Fruit fly (Drosophila melanogaster) whole organism, embryonic: ENCODE results near the gene mop.
A peak's percentile ranks its signal among the peaks of the same experiment; 100 is the strongest.

ENCODE experiments used
- Adf1 ChIP-seq: fragments of 200-800 bp; sonication (Bioruptor generic); IDR thresholded peaks from 2 replicates; pipeline ENCODE4 v1.3.6; 2022; ENCODE audit warnings: missing biosample characterization, missing genetic modification characterization
- Awh ChIP-seq: fragments of 200-800 bp; sonication (Bioruptor generic); IDR thresholded peaks from 2 replicates; pipeline ENCODE4, ENCODE4 v1.3.6; 2022; ENCODE audit warnings: missing biosample characterization, missing genetic modification characterization
- CG16813 ChIP-seq: fragments of 200-800 bp; sonication (Bioruptor generic); IDR thresholded peaks from 3 replicates; pipeline ENCODE4 v1.3.6; 2022; ENCODE audit warnings: missing biosample characterization, missing genetic modification characterization; ENCODE audit not compliant: partially characterized antibody
- CG17186 ChIP-seq: fragments of 200-800 bp; sonication (Bioruptor generic); optimal IDR thresholded peaks from 3 replicates; lab custom pipeline; 2017; ENCODE audit warnings: missing biosample characterization, missing genetic modification reagents, missing genetic modification characterization
- CG17361 ChIP-seq: fragments of 200-800 bp; sonication (Bioruptor generic); IDR thresholded peaks from 3 replicates; pipeline ENCODE4 v1.3.6; 2022; ENCODE audit warnings: missing biosample characterization, missing genetic modification characterization
- CG17568 ChIP-seq: fragments of 200-800 bp; sonication (Bioruptor generic); optimal IDR thresholded peaks from 2 replicates; lab custom pipeline; 2018; ENCODE audit warnings: missing biosample characterization, mild to moderate bottlenecking, missing genetic modification characterization, moderate library complexity
- CG17829 ChIP-seq: fragments of 200-800 bp; optimal IDR thresholded peaks from 2 replicates; lab custom pipeline; 2019; ENCODE audit warnings: missing biosample characterization, mild to moderate bottlenecking, missing genetic modification characterization, moderate library complexity
- CG17912 ChIP-seq: fragments of 200-800 bp; sonication (Bioruptor generic); optimal IDR thresholded peaks from 2 replicates; lab custom pipeline; 2018; ENCODE audit warnings: missing biosample characterization, mild to moderate bottlenecking, missing genetic modification characterization
- CG1792 ChIP-seq: fragments of 200-800 bp; sonication (Bioruptor generic); optimal IDR thresholded peaks from 2 replicates; lab custom pipeline; 2016; ENCODE audit warnings: missing biosample characterization, missing genetic modification characterization
- CG18011 ChIP-seq: fragments of 200-800 bp; sonication (Bioruptor generic); optimal IDR thresholded peaks from 2 replicates; lab custom pipeline; 2017; ENCODE audit warnings: missing biosample characterization, missing genetic modification characterization, mild to moderate bottlenecking, moderate library complexity, missing genotype
- CG18476 ChIP-seq: fragments of 200-800 bp; sonication (Bioruptor generic); optimal IDR thresholded peaks from 2 replicates; lab custom pipeline; 2016; ENCODE audit warnings: missing biosample characterization, mild to moderate bottlenecking, missing genetic modification characterization
- CG2129 ChIP-seq: fragments of 200-800 bp; sonication (Bioruptor generic); IDR thresholded peaks from 2 replicates; pipeline ENCODE4 v1.3.6; 2022; ENCODE audit warnings: missing biosample characterization, missing genetic modification characterization; ENCODE audit not compliant: partially characterized antibody
- CG30431 ChIP-seq: fragments of 200-800 bp; sonication (Bioruptor generic); optimal IDR thresholded peaks from 2 replicates; lab custom pipeline; 2017; ENCODE audit warnings: missing biosample characterization, missing genetic modification characterization
- CG31365 ChIP-seq: fragments of 200-800 bp; sonication (Bioruptor generic); optimal IDR thresholded peaks from 2 replicates; lab custom pipeline; 2018; ENCODE audit warnings: missing biosample characterization, mild to moderate bottlenecking, missing genetic modification characterization
- CG4282 ChIP-seq: fragments of 200-800 bp; sonication (Bioruptor generic); optimal IDR thresholded peaks from 2 replicates; lab custom pipeline; 2016; ENCODE audit warnings: missing biosample characterization, missing genetic modification characterization
- CG43689 ChIP-seq: fragments of 200-800 bp; sonication (Bioruptor generic); IDR thresholded peaks from 2 replicates; pipeline ENCODE4 v1.3.6; 2022; ENCODE audit warnings: missing biosample characterization, missing genetic modification characterization
- CG4424 ChIP-seq: fragments of 200-800 bp; sonication (Bioruptor generic); optimal IDR thresholded peaks from 3 replicates; lab custom pipeline; 2016; ENCODE audit warnings: missing biosample characterization, missing genetic modification characterization
- CG6791 ChIP-seq: fragments of 200-800 bp; sonication (Bioruptor generic); IDR thresholded peaks from 3 replicates; pipeline ENCODE4 v1.3.6; 2022; ENCODE audit warnings: missing biosample characterization, missing genetic modification characterization; ENCODE audit not compliant: partially characterized antibody
- CG7357 ChIP-seq: fragments of 200-800 bp; sonication (Bioruptor generic); IDR thresholded peaks from 3 replicates; pipeline ENCODE4 v1.3.6; 2022; ENCODE audit warnings: missing biosample characterization, missing genetic modification characterization
- CG8478 ChIP-seq: fragments of >200 bp; optimal IDR thresholded peaks from 2 replicates; lab custom pipeline; 2018
- CG9437 ChIP-seq: fragments of 200-800 bp; sonication (Bioruptor generic); optimal IDR thresholded peaks from 2 replicates; lab custom pipeline; 2018; ENCODE audit warnings: missing biosample characterization, mild to moderate bottlenecking, missing genetic modification characterization
- CG9932 ChIP-seq: fragments of 200-800 bp; sonication (Bioruptor generic); IDR thresholded peaks from 2 replicates; pipeline ENCODE4 v1.3.6; 2022; ENCODE audit warnings: missing biosample characterization, missing genetic modification characterization
- D19A ChIP-seq: fragments of 200-800 bp; optimal IDR thresholded peaks from 3 replicates; lab custom pipeline; 2019; ENCODE audit warnings: missing biosample characterization, mild to moderate bottlenecking, missing genetic modification characterization, moderate library complexity
- Dref ChIP-seq: fragments of 200-800 bp; sonication (Bioruptor generic); IDR thresholded peaks from 2 replicates; pipeline ENCODE4 v1.3.6; 2022; ENCODE audit warnings: missing biosample characterization, missing genetic modification characterization
- Ets65A ChIP-seq: fragments of 200-800 bp; sonication (Bioruptor generic); peaks from one replicate; lab custom pipeline; 2016; ENCODE audit warnings: missing biosample characterization, missing genetic modification characterization
- Fer3 ChIP-seq: fragments of 200-800 bp; sonication (Bioruptor generic); optimal IDR thresholded peaks from 2 replicates; lab custom pipeline; 2018; ENCODE audit warnings: missing biosample characterization, mild to moderate bottlenecking, missing genetic modification characterization, moderate library complexity
- H15 ChIP-seq: fragments of 200-800 bp; sonication (Bioruptor generic); IDR thresholded peaks from 3 replicates; pipeline ENCODE4 v1.3.6; 2022; ENCODE audit warnings: missing biosample characterization, missing genetic modification characterization
- Hey ChIP-seq: fragments of 200-800 bp; sonication (Bioruptor generic); optimal IDR thresholded peaks from 3 replicates; lab custom pipeline; 2018; ENCODE audit warnings: missing biosample characterization, mild to moderate bottlenecking, missing genetic modification characterization
- Hr51 ChIP-seq, 2 experiments: fragments of 200-800 bp; sonication (Bioruptor generic); optimal IDR thresholded peaks; 2 replicates in 1 of 2; 3 replicates in 1 of 2; lab custom pipeline; 2016 to 2018; ENCODE audit warnings: missing biosample characterization in 2 of 2, missing genetic modification characterization in 2 of 2, mild to moderate bottlenecking in 1 of 2, moderate library complexity in 1 of 2
- Kr ChIP-seq: fragments of 200-800 bp; sonication (Bioruptor generic); optimal IDR thresholded peaks from 2 replicates; lab custom pipeline; 2017; ENCODE audit warnings: missing biosample characterization, mild to moderate bottlenecking, missing genetic modification characterization
- Mes4 ChIP-seq: fragments of 200-800 bp; sonication (Bioruptor generic); optimal IDR thresholded peaks from 2 replicates; lab custom pipeline; 2016; ENCODE audit warnings: missing biosample characterization, missing genetic modification characterization
- Myb ChIP-seq: fragments of 200-800 bp; sonication (Bioruptor generic); optimal IDR thresholded peaks from 2 replicates; lab custom pipeline; 2016; ENCODE audit warnings: missing biosample characterization, missing genetic modification characterization
- NK7.1 ChIP-seq: fragments of 200-800 bp; sonication (Bioruptor generic); optimal IDR thresholded peaks from 3 replicates; lab custom pipeline; 2016; ENCODE audit warnings: missing biosample characterization, missing genetic modification characterization
- Nf-YA ChIP-seq: fragments of 200-800 bp; sonication (Bioruptor generic); IDR thresholded peaks from 2 replicates; pipeline ENCODE4 v1.3.6; 2022; ENCODE audit warnings: missing biosample characterization, missing genetic modification characterization
- Pdp1 ChIP-seq, 2 experiments: fragments of 200-800 bp; sonication (Bioruptor generic); optimal IDR thresholded peaks; 3 replicates each; lab custom pipeline; 2016; ENCODE audit warnings: missing biosample characterization in 2 of 2, missing genetic modification characterization in 2 of 2, mild to moderate bottlenecking in 1 of 2, moderate library complexity in 1 of 2
- YL-1 ChIP-seq: fragments of 200-800 bp; sonication (Bioruptor generic); optimal IDR thresholded peaks from 3 replicates; lab custom pipeline; 2017; ENCODE audit warnings: missing biosample characterization, mild to moderate bottlenecking, missing genetic modification characterization
- br ChIP-seq: fragments of >200 bp; optimal IDR thresholded peaks from 2 replicates; lab custom pipeline; 2017
- chn ChIP-seq: fragments of 200-800 bp; sonication (Bioruptor generic); optimal IDR thresholded peaks from 2 replicates; lab custom pipeline; 2016; ENCODE audit warnings: missing biosample characterization, missing genetic modification characterization
- exex ChIP-seq: fragments of 200-800 bp; sonication (Bioruptor generic); optimal IDR thresholded peaks from 4 replicates; lab custom pipeline; 2018; ENCODE audit warnings: missing biosample characterization, mild to moderate bottlenecking, missing genetic modification characterization, moderate library complexity
- fru ChIP-seq: fragments of >200 bp; optimal IDR thresholded peaks from 2 replicates; lab custom pipeline; 2017
- gt ChIP-seq: fragments of 200-800 bp; sonication (Bioruptor generic); IDR thresholded peaks from 2 replicates; pipeline ENCODE4 v1.3.6; 2022; ENCODE audit warnings: missing biosample characterization, missing genetic modification characterization
- jigr1 ChIP-seq: fragments of 200-800 bp; sonication (Bioruptor generic); IDR thresholded peaks from 3 replicates; pipeline ENCODE4 v1.3.6; 2022; ENCODE audit warnings: missing biosample characterization, missing genetic modification characterization
- jumu ChIP-seq: fragments of 200-800 bp; sonication (Bioruptor generic); optimal IDR thresholded peaks from 3 replicates; lab custom pipeline; 2016; ENCODE audit warnings: missing biosample characterization, missing genetic modification characterization
- psq ChIP-seq: fragments of 200-800 bp; sonication (Bioruptor generic); optimal IDR thresholded peaks from 2 replicates; lab custom pipeline; 2017; ENCODE audit warnings: missing biosample characterization, missing genetic modification characterization
- seq ChIP-seq: fragments of 200-800 bp; sonication (Bioruptor generic); IDR thresholded peaks from 2 replicates; pipeline ENCODE4 v1.3.6; 2022; ENCODE audit warnings: missing biosample characterization, missing genetic modification characterization
- sob ChIP-seq: fragments of 200-800 bp; sonication (Bioruptor generic); IDR thresholded peaks from 2 replicates; pipeline ENCODE4 v1.3.6; 2022; ENCODE audit warnings: missing biosample characterization, missing genetic modification characterization
- tx ChIP-seq: fragments of 200-800 bp; sonication (Bioruptor generic); optimal IDR thresholded peaks from 2 replicates; lab custom pipeline; 2016; ENCODE audit warnings: missing biosample characterization, missing genetic modification characterization
- wdn ChIP-seq: fragments of 200-800 bp; sonication (Bioruptor generic); IDR thresholded peaks from 2 replicates; pipeline ENCODE4 v1.3.6; 2022; ENCODE audit warnings: missing biosample characterization, missing genetic modification characterization
- wek ChIP-seq: fragments of 200-800 bp; sonication (Bioruptor generic); optimal IDR thresholded peaks from 3 replicates; lab custom pipeline; 2018; ENCODE audit warnings: missing biosample characterization, mild to moderate bottlenecking, missing genetic modification characterization, moderate library complexity
- wor ChIP-seq: fragments of 200-800 bp; sonication (Bioruptor generic); IDR thresholded peaks from 2 replicates; pipeline ENCODE4 v1.3.6; 2022; ENCODE audit warnings: missing biosample characterization, missing genetic modification characterization
- yki ChIP-seq: fragments of >200 bp; optimal IDR thresholded peaks from 3 replicates; lab custom pipeline; 2018

mop gene

dm6 chr3L:14781082-14781862, 5.3 kb upstream of the mop start:
- TF ChIP-seq CG17829 (tag; lab: Kevin White, UChicago) = peak; percentile 92
- peak; percentile 8 for TF ChIP-seq Myb (GFP tag; lab: Kevin White, UChicago)
- no peak for TF ChIP-seq CG43689
- no peak for TF ChIP-seq CG8478 (lab: Kevin White, UChicago)
- TF ChIP-seq CG9437 (GFP tag; lab: Kevin White, UChicago) = peak; percentile 84
- TF ChIP-seq yki (lab: Kevin White, UChicago) = no peak
- peak; percentile 97 for TF ChIP-seq CG17361 (GFP tag; lab: Robert Waterston, UW)
- TF ChIP-seq chn (GFP tag; lab: Kevin White, UChicago) = no peak
- TF ChIP-seq CG9932 = 0 out of 2 replicates have a peak, but pooled peaks have one; percentile 13
- peak; percentile 60 for TF ChIP-seq D19A (tag; lab: Kevin White, UChicago)
- TF ChIP-seq tx (GFP tag; lab: Kevin White, UChicago) = peak; percentile 15
- peak; percentile 64 for TF ChIP-seq CG17568 (GFP tag; lab: Kevin White, UChicago)
- peak; percentile 61 for TF ChIP-seq CG31365 (tag; lab: Kevin White, UChicago)
- peak; percentile 79 for TF ChIP-seq CG4424
- peak; percentile 55 for TF ChIP-seq CG30431 (GFP tag; lab: Kevin White, UChicago)
- TF ChIP-seq fru (lab: Kevin White, UChicago) = no peak
- TF ChIP-seq jumu = no peak
- TF ChIP-seq sob (GFP tag; lab: Robert Waterston, UW) = peak; percentile 38; the same call in 1 of the 2 replicates
- TF ChIP-seq CG16813 = no peak
- TF ChIP-seq CG4282 (GFP tag; lab: Kevin White, UChicago) = no peak
- TF ChIP-seq Dref (GFP tag; lab: Robert Waterston, UW) = no peak
- no peak for TF ChIP-seq Kr (GFP tag; lab: Kevin White, UChicago)
- 0 out of 3 replicates have a peak, but pooled peaks have one; percentile 6 for TF ChIP-seq H15
- no peak for TF ChIP-seq Nf-YA (GFP tag; lab: Robert Waterston, UW)
- peak in 1 of 2 experiments; percentile 58 for TF ChIP-seq Hr51 (GFP tag; optimal IDR thresholded peaks at IDR 0.05; lab: Kevin White, UChicago)
- TF ChIP-seq wek (GFP tag; lab: Kevin White, UChicago) = peak; percentile 79
- TF ChIP-seq CG17186 (GFP tag; lab: Kevin White, UChicago) = no peak
- TF ChIP-seq Awh (GFP tag; lab: Robert Waterston, UW) = peak; percentile 13; the same call in 1 of the 2 replicates
- TF ChIP-seq CG1792 (GFP tag; lab: Kevin White, UChicago) = no peak
- TF ChIP-seq NK7.1 (GFP tag; lab: Kevin White, UChicago) = no peak
- TF ChIP-seq YL-1 (GFP tag; lab: Kevin White, UChicago) = peak; percentile 50
- TF ChIP-seq Hey = peak; percentile 44
- TF ChIP-seq seq (GFP tag; lab: Robert Waterston, UW) = peak; percentile 80; the same call in 1 of the 2 replicates
- TF ChIP-seq Adf1 = no peak; the same call in 1 of the 2 replicates
- TF ChIP-seq Mes4 (GFP tag; lab: Kevin White, UChicago) = peak; percentile 59
- 0 out of 2 replicates have a peak, but pooled peaks have one; percentile 37 for TF ChIP-seq wor
- peak; percentile 27 to 33 for TF ChIP-seq Pdp1 (GFP tag; optimal IDR thresholded peaks at IDR 0.05; lab: Kevin White, UChicago)
- no peak for TF ChIP-seq CG6791 (GFP tag; lab: Robert Waterston, UW)
- no peak for TF ChIP-seq CG18011
- no peak for TF ChIP-seq CG17912 (GFP tag; lab: Kevin White, UChicago)
- no peak for TF ChIP-seq jigr1 (GFP tag; lab: Robert Waterston, UW)
- TF ChIP-seq psq = no peak
- TF ChIP-seq CG18476 (GFP tag; lab: Kevin White, UChicago) = no peak
- TF ChIP-seq Ets65A = no peak
- peak; percentile 12 for TF ChIP-seq exex (tag; lab: Kevin White, UChicago)
- no peak for TF ChIP-seq wdn
- TF ChIP-seq CG2129 (GFP tag; lab: Robert Waterston, UW) = no peak
- TF ChIP-seq br = no peak
- TF ChIP-seq Fer3 (tag; lab: Kevin White, UChicago) = peak; percentile 32
- peak; percentile 45; the same call in 1 of the 3 replicates for TF ChIP-seq CG7357 (GFP tag; lab: Robert Waterston, UW)
- no peak for TF ChIP-seq gt
